Fruit fly (Drosophila melanogaster) ovary, adult (tissue): ENCODE data around the gene Acp65Aa.

Experiments
- CG17801 ChIP-seq: fragments of 200-800 bp; optimal IDR thresholded peaks from 2 replicates; lab custom pipeline; 2019; ENCODE audit warnings: missing biosample characterization, mild to moderate bottlenecking, missing genetic modification characterization, moderate library complexity; ENCODE audit not compliant: partially characterized antibody

Acp65Aa gene

dm6 chr3L:6152531-6152930, at the start of gene Acp65Aa:
Gene Acp65Aa (minus strand): TSS chr3L:6152745.
- no peak for TF ChIP-seq CG17801 (GFP tag; lab: Kevin White, UChicago)

- no peak for TF ChIP-seq CG17801 (GFP tag; lab: Kevin White, UChicago)
These were observed 47.6 kb upstream of the Acp65Aa start, which contains the start of gene CG8219 for dm6 chr3L:6200173-6200572. Gene CG8219 (plus strand): TSS chr3L:6200473.

dm6 chr3L:6193556-6194114, 41.1 kb upstream of the Acp65Aa start:
- no peak for TF ChIP-seq CG17801 (GFP tag; lab: Kevin White, UChicago)

- peak; percentile 77 for TF ChIP-seq CG17801 (GFP tag; lab: Kevin White, UChicago)
These were observed 40.4 kb upstream of the Acp65Aa start, which contains the start of the genes Sf3b6 and Tnpo for dm6 chr3L:6192822-6193555. Gene Sf3b6 (minus strand): TSS chr3L:6193179. Gene Tnpo (plus strand): TSS chr3L:6193480.

- peak; percentile 63 for TF ChIP-seq CG17801 (GFP tag; lab: Kevin White, UChicago)
These were observed 36.7 kb upstream of the Acp65Aa start, which contains the start of the genes D19A and CG7386 for dm6 chr3L:6188995-6189927. Gene D19A (minus strand): TSS chr3L:6189123. Gene CG7386 (plus strand): TSS chr3L:6189745.

- TF ChIP-seq CG17801 (GFP tag; lab: Kevin White, UChicago), result peak; percentile 69
These were observed 32.4 kb upstream of the Acp65Aa start, which contains the start of the genes D19B and CG43293 for dm6 chr3L:6184884-6185438. Gene D19B (minus strand): TSS chr3L:6184920. Gene CG43293 (plus strand): TSS chr3L:6185189.

dm6 chr3L:6181776-6182175, 29.2 kb upstream of the Acp65Aa start, which contains the start of gene CG10274:
Gene CG10274 (minus strand): TSS chr3L:6181829.
- TF ChIP-seq CG17801 (GFP tag; lab: Kevin White, UChicago), result peak; percentile 61

- TF ChIP-seq CG17801 (GFP tag; lab: Kevin White, UChicago), result peak; percentile 36
These were observed 21.3 kb upstream of the Acp65Aa start, which contains the start of the genes fmt and CG7376 for dm6 chr3L:6173826-6174255. Gene fmt (minus strand): TSS chr3L:6173880. Gene CG7376 (plus strand): TSS chr3L:6174248.

dm6 chr3L:6162483-6163128, 10.1 kb upstream of the Acp65Aa start, which contains the start of gene Prdm13:
Gene Prdm13 (plus strand): TSS chr3L:6163127.
- TF ChIP-seq CG17801 (GFP tag; lab: Kevin White, UChicago), result no peak

- no peak for TF ChIP-seq CG17801 (GFP tag; lab: Kevin White, UChicago)
These were observed 9.5 kb upstream of the Acp65Aa start for dm6 chr3L:6161997-6162396.

- TF ChIP-seq CG17801 (GFP tag; lab: Kevin White, UChicago), result no peak
These were observed 8.0 kb upstream of the Acp65Aa start, which contains the start of gene Cpr65Az for dm6 chr3L:6160514-6160913. Gene Cpr65Az (plus strand): TSS chr3L:6160814.

- TF ChIP-seq CG17801 (GFP tag; lab: Kevin White, UChicago), result no peak
These were observed 7.3 kb upstream of the Acp65Aa start for dm6 chr3L:6159863-6160262.

dm6 chr3L:6158530-6158929, 6.0 kb upstream of the Acp65Aa start, which contains the start of gene Cpr65Ay:
Gene Cpr65Ay (minus strand): TSS chr3L:6158630.
- no peak for TF ChIP-seq CG17801 (GFP tag; lab: Kevin White, UChicago)
